Fruit fly (Drosophila melanogaster) whole organism, embryonic: Measurements from ENCODE around the gene CG10477.

ENCODE experiments used
- Ada2b ChIP-seq: fragments of 200-800 bp; sonication (Bioruptor generic); IDR thresholded peaks from 2 replicates; pipeline ENCODE4 v1.3.6; 2022; ENCODE audit warnings: missing biosample characterization, missing genetic modification characterization
- CG3726 ChIP-seq: fragments of 200-800 bp; sonication (Bioruptor generic); IDR thresholded peaks from 3 replicates; pipeline ENCODE4, ENCODE4 v1.3.6; 2022; ENCODE audit warnings: missing biosample characterization, missing genetic modification characterization
- CG4404 ChIP-seq: fragments of 200-800 bp; sonication (Bioruptor generic); IDR thresholded peaks from 2 replicates; pipeline ENCODE4 v1.3.6; 2022; ENCODE audit warnings: missing biosample characterization, missing genetic modification characterization
- CG6254 ChIP-seq: fragments of 200-800 bp; sonication (Bioruptor generic); optimal IDR thresholded peaks from 3 replicates; lab custom pipeline; 2017; ENCODE audit warnings: mild to moderate bottlenecking, missing biosample characterization, missing genetic modification reagents, missing genetic modification characterization
- CG6791 ChIP-seq: fragments of 200-800 bp; sonication (Bioruptor generic); IDR thresholded peaks from 3 replicates; pipeline ENCODE4 v1.3.6; 2022; ENCODE audit warnings: missing biosample characterization, missing genetic modification characterization; ENCODE audit not compliant: partially characterized antibody
- CG7357 ChIP-seq: fragments of 200-800 bp; sonication (Bioruptor generic); IDR thresholded peaks from 3 replicates; pipeline ENCODE4 v1.3.6; 2022; ENCODE audit warnings: missing biosample characterization, missing genetic modification characterization
- Lpt ChIP-seq: fragments of >200 bp; optimal IDR thresholded peaks from 2 replicates; lab custom pipeline; 2018; ENCODE audit warnings: missing biosample characterization, missing genetic modification characterization
- corto ChIP-seq: fragments of 200-800 bp; sonication (Bioruptor generic); optimal IDR thresholded peaks from 2 replicates; lab custom pipeline; 2016; ENCODE audit warnings: missing biosample characterization, mild to moderate bottlenecking, missing genetic modification characterization, moderate library complexity
- ewg ChIP-seq: fragments of 200-800 bp; sonication (Bioruptor generic); optimal IDR thresholded peaks from 3 replicates; lab custom pipeline; 2017; ENCODE audit warnings: mild to moderate bottlenecking, missing biosample characterization, missing genetic modification reagents, missing genetic modification characterization
- klu ChIP-seq: fragments of 200-800 bp; sonication (Bioruptor generic); IDR thresholded peaks from 2 replicates; pipeline ENCODE4 v1.3.6; 2022; ENCODE audit warnings: missing biosample characterization, missing genetic modification characterization
- lola ChIP-seq, 3 experiments: fragments of >200 bp in 2 of 3; fragments of 200-800 bp in 1 of 3; sonication (Bioruptor generic) in 1 of 3; optimal IDR thresholded peaks; 2 replicates each; lab custom pipeline; 2017 to 2019; ENCODE audit warnings: missing biosample characterization in 3 of 3, missing genetic modification characterization in 3 of 3, mild to moderate bottlenecking in 1 of 3, moderate library complexity in 1 of 3
- pan ChIP-seq, 4 experiments: fragments of >200 bp in 3 of 4; fragments of 200-800 bp in 1 of 4; sonication (Bioruptor generic) in 1 of 4; optimal IDR thresholded peaks in 3 of 4; IDR thresholded peaks in 1 of 4; 2 replicates each; pipeline versions ENCODE4 v1.3.6 to Lab custom; 2017 to 2022; ENCODE audit warnings: missing biosample characterization in 2 of 4, missing genetic modification characterization in 2 of 4, mixed read lengths in 1 of 4
- usp ChIP-seq: fragments of >200 bp; optimal IDR thresholded peaks from 2 replicates; lab custom pipeline; 2017; ENCODE audit warnings: missing biosample characterization, missing genetic modification characterization

dm6 chr3L:6038720-6039205 lies 4.4 kb upstream of the CG10477 start, which contains the start of gene Jon65Aiv:
- TF ChIP-seq klu (GFP tag; lab: Robert Waterston, UW): no peak
- TF ChIP-seq Lpt (GFP tag; lab: Kevin White, UChicago): no peak
- TF ChIP-seq CG6254 (GFP tag; lab: Kevin White, UChicago): no peak
- no peak for TF ChIP-seq CG3726 (GFP tag; lab: Robert Waterston, UW)
- TF ChIP-seq usp: no peak
- no peak for TF ChIP-seq pan (optimal IDR thresholded peaks at IDR 0.05; lab: Kevin White, UChicago)
- no peak for TF ChIP-seq pan (GFP tag; optimal IDR thresholded peaks at IDR 0.05 in 1 of 2, IDR thresholded peaks at IDR 0.05 in 1 of 2)
- TF ChIP-seq lola (GFP tag; optimal IDR thresholded peaks at IDR 0.05; lab: Kevin White, UChicago): no peak
- no peak for TF ChIP-seq CG4404 (GFP tag; lab: Robert Waterston, UW)
- TF ChIP-seq CG7357: no peak
- TF ChIP-seq ewg (GFP tag; lab: Kevin White, UChicago): no peak
- no peak for TF ChIP-seq CG6791 (GFP tag; lab: Robert Waterston, UW)
- TF ChIP-seq corto (GFP tag; lab: Kevin White, UChicago): no peak
- TF ChIP-seq Ada2b: no peak
